Worm (Caenorhabditis elegans): ENCODE results near the gene C41H7.2.
A peak's percentile ranks its signal among the peaks of the same experiment; 100 is the strongest.

C41H7.2 gene

DNA sequence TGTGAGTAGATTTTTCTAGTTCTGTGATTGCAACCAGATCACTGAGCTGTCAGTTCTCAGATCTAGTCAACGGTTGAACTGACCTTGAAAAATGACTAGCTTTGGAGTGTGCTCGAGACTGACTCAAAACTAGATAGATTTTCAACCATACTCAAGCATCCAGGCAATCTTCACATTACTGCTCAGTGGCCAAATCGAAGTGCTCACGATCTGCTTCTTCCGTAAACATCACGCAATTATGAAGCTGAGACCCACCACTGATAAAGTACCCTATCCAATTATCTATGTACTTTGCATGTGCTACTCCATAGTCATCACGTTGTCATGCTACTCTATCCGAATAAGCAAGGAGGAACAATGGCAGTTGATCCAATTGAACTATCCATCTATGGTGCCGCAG, 36.7 kb downstream of the C41H7.2 start:
- TF ChIP-seq unc-62 (GFP tag; optimal IDR thresholded peaks at IDR 0.05 in 1 of 2) = peak in 1 of 2 experiments; percentile 94
- no peak for TF ChIP-seq unc-62 (tag; optimal IDR thresholded peaks at IDR 0.05)
- TF ChIP-seq Y48G9A.11 (GFP tag; IDR thresholded peaks at IDR 0.05) = no peak

DNA sequence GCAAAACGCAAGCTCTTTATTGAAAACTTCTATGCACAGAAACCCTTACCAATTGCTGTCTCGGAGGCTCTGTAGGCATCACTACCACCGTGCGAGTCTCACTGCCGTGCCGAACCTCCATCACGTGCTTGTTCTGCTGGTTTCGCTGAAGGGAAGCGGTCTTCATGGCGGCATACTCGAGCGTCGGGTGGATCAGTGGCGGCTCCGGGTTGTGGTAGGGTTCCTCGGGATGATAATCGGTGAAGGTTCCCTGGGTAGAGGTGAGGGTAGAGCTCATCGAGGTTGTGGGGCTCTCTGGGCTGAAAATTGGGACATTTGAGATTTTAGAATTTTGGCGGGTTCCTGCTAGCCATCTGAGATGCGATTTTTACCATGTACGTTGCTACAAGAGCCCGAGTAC, 38.2 kb downstream of the C41H7.2 start:
- TF ChIP-seq set-16 (GFP tag; IDR thresholded peaks at IDR 0.05) = peak; percentile 76
- TF ChIP-seq hlh-11 (tag; optimal IDR thresholded peaks at IDR 0.05) = no peak
- TF ChIP-seq nhr-102 (tag; optimal IDR thresholded peaks at IDR 0.05) = no peak
- TF ChIP-seq F10B5.3 (tag; optimal IDR thresholded peaks at IDR 0.05) = no peak
- no peak for TF ChIP-seq nhr-77 (tag; optimal IDR thresholded peaks at IDR 0.05)
- no peak for TF ChIP-seq daf-8 (GFP tag; IDR thresholded peaks at IDR 0.05)
- TF ChIP-seq fos-1 (tag; optimal IDR thresholded peaks at IDR 0.05) = no peak
- TF ChIP-seq snpc-1.2 (GFP tag; IDR thresholded peaks at IDR 0.05) = no peak
- TF ChIP-seq duxl-1 (tag; optimal IDR thresholded peaks at IDR 0.05; ENCODE audit: poor library complexity) = no peak

DNA sequence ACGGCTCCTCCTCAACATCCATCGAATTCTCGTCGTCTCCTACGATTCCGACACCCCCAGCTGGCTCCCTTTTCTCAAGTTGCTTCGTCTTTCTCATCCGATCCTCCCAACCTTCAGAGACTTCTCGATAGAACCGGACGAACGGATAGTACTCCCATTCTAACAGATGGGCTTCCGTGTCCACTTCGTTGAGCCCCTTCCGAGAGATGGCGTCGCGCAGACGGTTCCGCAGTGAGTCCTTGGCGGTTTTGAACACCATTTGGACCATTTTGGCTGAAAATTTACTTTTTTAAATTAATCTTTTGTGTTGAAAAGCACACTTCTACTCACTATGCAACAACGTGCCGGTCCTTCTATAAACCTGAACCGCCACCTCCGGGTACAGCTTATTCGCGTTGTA, 39.1 kb downstream of the C41H7.2 start:
- TF ChIP-seq aha-1 (tag) (peak; percentile 95), zfp-3 (GFP tag; conservative IDR thresholded peaks at IDR 0.05) (no peak), dpl-1 (GFP tag; optimal IDR thresholded peaks at IDR 0.05) (no peak)

DNA sequence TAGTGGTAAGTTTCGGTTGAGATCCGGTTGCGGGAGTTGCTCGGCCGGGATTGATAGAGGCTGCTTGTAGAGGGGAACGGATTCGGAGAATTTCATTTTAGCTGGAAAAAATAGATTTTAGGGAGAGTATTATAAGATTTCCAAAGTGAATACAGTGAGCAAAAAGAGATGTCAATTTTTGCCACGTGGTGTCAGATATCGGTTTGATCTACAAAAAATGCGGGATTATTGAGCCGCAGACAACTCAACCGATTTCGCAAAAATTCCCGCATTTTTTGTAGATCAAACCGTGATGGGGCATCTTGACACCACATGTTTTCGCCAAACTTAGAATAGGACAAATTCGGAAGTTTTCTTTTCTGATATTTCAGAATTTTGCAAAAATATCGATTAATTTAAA, 39.6 kb downstream of the C41H7.2 start, which contains the start of gene lido-13:
TSS of gene lido-13 (minus strand) at position 101 of the 400 bp plus-strand sequence.
- TF ChIP-seq nhr-28 (tag; optimal IDR thresholded peaks at IDR 0.05) (no peak), pha-4 (GFP tag; IDR thresholded peaks at IDR 0.05) (no peak), pha-4 (tag; optimal IDR thresholded peaks at IDR 0.05) (no peak), aly-2 (tag; optimal IDR thresholded peaks at IDR 0.05) (no peak), ztf-11 (tag; optimal IDR thresholded peaks at IDR 0.05) (no peak), ama-1 (optimal IDR thresholded peaks at IDR 0.05) (no peak), Y75B8A.6 (GFP tag; IDR thresholded peaks at IDR 0.05) (no peak), tra-1 (GFP tag; IDR thresholded peaks at IDR 0.05) (no peak), F44E2.7 (GFP tag; IDR thresholded peaks at IDR 0.05) (no peak), hlh-11 (tag; optimal IDR thresholded peaks at IDR 0.05) (no peak), hif-1 (tag; optimal IDR thresholded peaks at IDR 0.05) (no peak), nhr-237 (tag; optimal IDR thresholded peaks at IDR 0.05) (no peak), ceh-44 (GFP tag; IDR thresholded peaks at IDR 0.05) (no peak)

DNA sequence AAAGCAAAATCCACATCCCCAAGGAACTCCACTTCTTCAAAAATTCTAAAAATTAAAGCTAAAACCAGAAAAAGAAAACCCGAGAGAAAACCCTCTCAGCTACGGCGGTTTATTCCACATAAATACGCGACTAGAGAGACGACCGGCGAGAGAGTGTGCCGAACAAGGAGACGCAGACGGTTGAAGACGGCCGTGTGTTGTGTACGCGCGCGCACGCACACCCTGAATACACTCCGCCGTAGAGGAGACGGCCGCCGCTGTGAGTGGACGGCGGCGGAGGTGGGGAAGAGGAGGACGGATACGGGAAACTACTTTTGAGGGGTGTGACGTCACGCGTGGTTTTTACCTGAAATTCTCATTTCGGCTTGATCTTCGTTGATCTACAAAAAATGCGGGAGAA, 40.0 kb downstream of the C41H7.2 start:
- TF ChIP-seq nhr-237 (tag; optimal IDR thresholded peaks at IDR 0.05) = no peak
- TF ChIP-seq mxl-3 (GFP tag; optimal IDR thresholded peaks at IDR 0.05) = peak; percentile 17
- TF ChIP-seq daf-16 (GFP tag; optimal IDR thresholded peaks at IDR 0.05) = no peak
- TF ChIP-seq daf-16 (tag; optimal IDR thresholded peaks at IDR 0.05) = peak; percentile 29
- TF ChIP-seq rbr-2 (tag; optimal IDR thresholded peaks at IDR 0.05) = peak; percentile 21
- TF ChIP-seq gei-8 (GFP tag; optimal IDR thresholded peaks at IDR 0.05) = no peak
- peak in 1 of 2 experiments; percentile 17 for TF ChIP-seq hif-1 (tag; optimal IDR thresholded peaks at IDR 0.05)
- peak; percentile 85 for TF ChIP-seq set-16 (GFP tag; IDR thresholded peaks at IDR 0.05)
- no peak for TF ChIP-seq T20F7.1 (GFP tag; optimal IDR thresholded peaks at IDR 0.05)
- peak; percentile 40 for TF ChIP-seq nhr-28 (tag; optimal IDR thresholded peaks at IDR 0.05)
- TF ChIP-seq pha-4 (GFP tag; IDR thresholded peaks at IDR 0.05) = 0 out of 2 replicates have a peak, but pooled peaks have one; percentile 5
- TF ChIP-seq pha-4 (tag; optimal IDR thresholded peaks at IDR 0.05) = no peak
- TF ChIP-seq hmg-1.1 (GFP tag; IDR thresholded peaks at IDR 0.05) = peak; percentile 68; the same call in 1 of the 2 replicates
- no peak for TF ChIP-seq spr-3 (GFP tag; optimal IDR thresholded peaks at IDR 0.05)
- TF ChIP-seq hlh-11 (tag; optimal IDR thresholded peaks at IDR 0.05) = peak; percentile 33
- peak; percentile 30 for TF ChIP-seq mes-2 (tag; optimal IDR thresholded peaks at IDR 0.05; ENCODE audit: poor library complexity, severe bottlenecking)

Measured in whole organism, L4 larva.